Worm (Caenorhabditis elegans): Measurements from ENCODE around the gene C44H4.8.

DNA sequence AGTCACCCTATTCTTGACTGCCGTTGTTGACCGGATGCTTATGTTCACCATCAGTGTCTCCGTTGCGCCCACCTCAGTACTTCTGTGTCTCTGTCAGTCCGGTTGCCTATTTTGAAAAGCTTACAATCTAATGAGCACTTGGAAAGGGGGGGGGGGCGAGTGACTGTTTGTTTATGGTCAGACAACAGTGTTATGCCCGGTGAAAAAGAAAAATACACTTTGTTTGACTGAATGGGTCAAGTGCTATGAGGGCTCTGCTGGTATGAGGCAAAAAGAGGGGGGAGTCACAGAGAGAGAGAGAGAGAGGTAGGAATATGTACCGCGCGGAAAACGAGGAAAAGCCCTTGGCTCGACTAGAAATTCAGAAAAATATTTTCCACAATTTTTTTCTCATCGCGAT is 23.6 kb upstream of the C44H4.8 start:
- TF ChIP-seq sptf-1 (tag; optimal IDR thresholded peaks at IDR 0.05) (peak; percentile 56), ces-1 (GFP tag; optimal IDR thresholded peaks at IDR 0.05) (no peak), drap-1 (GFP tag; optimal IDR thresholded peaks at IDR 0.05) (no peak), mep-1 (tag; optimal IDR thresholded peaks at IDR 0.05) (no peak), ztf-11 (tag; optimal IDR thresholded peaks at IDR 0.05) (no peak), blmp-1 (tag; optimal IDR thresholded peaks at IDR 0.05) (no peak), nhr-237 (tag; optimal IDR thresholded peaks at IDR 0.05) (peak; percentile 13), unc-39 (tag; optimal IDR thresholded peaks at IDR 0.05) (no peak), ceh-83 (GFP tag; optimal IDR thresholded peaks at IDR 0.05) (no peak), elt-3 (tag; optimal IDR thresholded peaks at IDR 0.05) (no peak), zip-8 (tag; optimal IDR thresholded peaks at IDR 0.05) (no peak)

Data from whole organism, mixed stage, embryonic.